Worm (Caenorhabditis elegans) whole organism, L3 larva: Measurements from ENCODE around the gene B0228.6.

Source experiments
- R02D3.7 ChIP-seq: fragments of 150-350 bp; optimal IDR thresholded peaks from 2 replicates; lab custom pipeline; 2014; ENCODE audit warnings: missing biosample characterization, missing genetic modification characterization
- aly-2 ChIP-seq: fragments of 150-350 bp; optimal IDR thresholded peaks from 2 replicates; lab custom pipeline; 2014; ENCODE audit warnings: missing biosample characterization, missing genetic modification characterization
- ama-1 ChIP-seq: fragments of 150-350 bp; optimal IDR thresholded peaks from 2 replicates; lab custom pipeline; 2018
- ceh-16 ChIP-seq: sonication (generic microtip); optimal IDR thresholded peaks from 2 replicates; lab custom pipeline; 2017; ENCODE audit warnings: missing biosample characterization, missing genetic modification characterization
- ceh-28 ChIP-seq: fragments of 150-350 bp; optimal IDR thresholded peaks from 2 replicates; lab custom pipeline; 2014; ENCODE audit warnings: missing biosample characterization, missing genetic modification reagents, missing genetic modification characterization
- ceh-82 ChIP-seq: fragments of 150-350 bp; optimal IDR thresholded peaks from 2 replicates; lab custom pipeline; 2014; ENCODE audit warnings: missing biosample characterization, missing genetic modification characterization
- egl-27 ChIP-seq: sonication (generic microtip); optimal IDR thresholded peaks from 4 replicates; lab custom pipeline; 2017; ENCODE audit warnings: missing biosample characterization, missing genetic modification reagents, missing genetic modification characterization
- egl-5 ChIP-seq: fragments of 150-350 bp; optimal IDR thresholded peaks from 2 replicates; lab custom pipeline; 2017; ENCODE audit warnings: missing biosample characterization, missing genetic modification reagents, missing genetic modification characterization, inconsistent platforms
- elt-1 ChIP-seq: fragments of 150-350 bp; optimal IDR thresholded peaks from 2 replicates; lab custom pipeline; 2014; ENCODE audit warnings: missing biosample characterization, missing genetic modification characterization
- elt-2 ChIP-seq: sonication (generic microtip); optimal IDR thresholded peaks from 2 replicates; lab custom pipeline; 2016; ENCODE audit warnings: missing genetic modification reagents, mild to moderate bottlenecking, missing genetic modification characterization, missing compliant biosample characterization
- elt-3 ChIP-seq, 3 experiments: fragments of 150-350 bp in 1 of 3; sonication (generic microtip) in 2 of 3; optimal IDR thresholded peaks; 2 replicates in 2 of 3; 4 replicates in 1 of 3; lab custom pipeline; 2014 to 2017; ENCODE audit warnings: missing biosample characterization in 3 of 3, missing genetic modification characterization in 3 of 3
- eor-1 ChIP-seq, 2 experiments: fragments of 150-350 bp; optimal IDR thresholded peaks; 2 replicates each; lab custom pipeline; 2014 to 2018; ENCODE audit warnings: missing biosample characterization in 2 of 2, missing genetic modification characterization in 2 of 2
- fkh-2 ChIP-seq: fragments of 150-350 bp; optimal IDR thresholded peaks from 2 replicates; lab custom pipeline; 2014; ENCODE audit warnings: missing biosample characterization, missing genetic modification reagents, missing genetic modification characterization
- fos-1 ChIP-seq: fragments of 150-350 bp; optimal IDR thresholded peaks from 2 replicates; lab custom pipeline; 2014; ENCODE audit warnings: missing biosample characterization, missing genetic modification characterization
- hmg-11 ChIP-seq: sonication (generic microtip); optimal IDR thresholded peaks from 2 replicates; lab custom pipeline; 2016; ENCODE audit warnings: missing genetic modification characterization, missing compliant biosample characterization
- jun-1 ChIP-seq: fragments of 150-350 bp; optimal IDR thresholded peaks from 2 replicates; lab custom pipeline; 2014; ENCODE audit warnings: missing biosample characterization, missing genetic modification reagents, missing genetic modification characterization
- lin-39 ChIP-seq: fragments of 150-350 bp; optimal IDR thresholded peaks from 2 replicates; lab custom pipeline; 2018; ENCODE audit warnings: missing biosample characterization, missing genetic modification reagents, missing genetic modification characterization
- lsy-12 ChIP-seq: sonication (generic microtip); optimal IDR thresholded peaks from 2 replicates; lab custom pipeline; 2016; ENCODE audit warnings: mild to moderate bottlenecking, missing genetic modification characterization, missing compliant biosample characterization
- mdl-1 ChIP-seq: fragments of 150-350 bp; optimal IDR thresholded peaks from 2 replicates; lab custom pipeline; 2014; ENCODE audit warnings: missing biosample characterization, missing genetic modification characterization
- nfya-1 ChIP-seq: sonication (generic microtip); optimal IDR thresholded peaks from 2 replicates; lab custom pipeline; 2017; ENCODE audit warnings: missing genetic modification characterization, mild to moderate bottlenecking, missing compliant biosample characterization, antibody characterized with exemption, moderate library complexity; ENCODE audit not compliant: insufficient read depth
- nhr-11 ChIP-seq: fragments of 150-350 bp; optimal IDR thresholded peaks from 2 replicates; lab custom pipeline; 2014; ENCODE audit warnings: missing biosample characterization, missing genetic modification characterization
- nhr-12 ChIP-seq: fragments of 150-350 bp; optimal IDR thresholded peaks from 2 replicates; lab custom pipeline; 2014; ENCODE audit warnings: missing biosample characterization, missing genetic modification characterization
- nhr-23 ChIP-seq: fragments of 150-350 bp; optimal IDR thresholded peaks from 2 replicates; lab custom pipeline; 2014; ENCODE audit warnings: missing biosample characterization, missing genetic modification reagents, missing genetic modification characterization
- nhr-237 ChIP-seq: fragments of 150-350 bp; optimal IDR thresholded peaks from 2 replicates; lab custom pipeline; 2014; ENCODE audit warnings: missing biosample characterization, missing genetic modification characterization
- nhr-43 ChIP-seq: sonication (generic microtip); optimal IDR thresholded peaks from 2 replicates; lab custom pipeline; 2016; ENCODE audit warnings: mild to moderate bottlenecking, missing genetic modification characterization, missing compliant biosample characterization; ENCODE audit not compliant: poor library complexity, severe bottlenecking
- nhr-77 ChIP-seq: fragments of 150-350 bp; optimal IDR thresholded peaks from 2 replicates; lab custom pipeline; 2014; ENCODE audit warnings: missing biosample characterization, missing genetic modification characterization
- pha-4 ChIP-seq: fragments of 150-350 bp; optimal IDR thresholded peaks from 2 replicates; lab custom pipeline; 2014; ENCODE audit warnings: missing biosample characterization, missing genetic modification reagents, missing genetic modification characterization
- pqm-1 ChIP-seq: fragments of 150-350 bp; optimal IDR thresholded peaks from 2 replicates; lab custom pipeline; 2017; ENCODE audit warnings: missing biosample characterization, missing genetic modification characterization, inconsistent platforms
- sea-2 ChIP-seq: fragments of 150-350 bp; sonication (generic microtip); optimal IDR thresholded peaks from 4 replicates; lab custom pipeline; 2014; ENCODE audit warnings: missing biosample characterization, missing genetic modification reagents, missing genetic modification characterization
- skn-1 ChIP-seq: fragments of 150-350 bp; optimal IDR thresholded peaks from 2 replicates; lab custom pipeline; 2014; ENCODE audit warnings: missing biosample characterization, missing genetic modification characterization
- snpc-4 ChIP-seq: fragments of 150-350 bp; optimal IDR thresholded peaks from 2 replicates; lab custom pipeline; 2014; ENCODE audit warnings: missing biosample characterization, missing genetic modification characterization
- tbx-2 ChIP-seq: sonication (generic microtip); optimal IDR thresholded peaks from 2 replicates; lab custom pipeline; 2016; ENCODE audit warnings: mild to moderate bottlenecking, missing genetic modification characterization, missing compliant biosample characterization
- unc-62 ChIP-seq: fragments of 150-350 bp; sonication (generic microtip); optimal IDR thresholded peaks from 4 replicates; lab custom pipeline; 2014; ENCODE audit warnings: missing biosample characterization, missing genetic modification reagents, missing genetic modification characterization
- zag-1 ChIP-seq: fragments of 150-350 bp; optimal IDR thresholded peaks from 2 replicates; lab custom pipeline; 2014; ENCODE audit warnings: missing biosample characterization, missing genetic modification characterization
- ztf-11 ChIP-seq: fragments of 150-350 bp; optimal IDR thresholded peaks from 2 replicates; lab custom pipeline; 2014; ENCODE audit warnings: missing biosample characterization, missing genetic modification characterization
- ztf-4 ChIP-seq: fragments of 150-350 bp; optimal IDR thresholded peaks from 2 replicates; lab custom pipeline; 2014; ENCODE audit warnings: missing biosample characterization, missing genetic modification characterization

Gene B0228.6

ce11 chrII:7776715-7777114 lies 21.7 kb upstream of the B0228.6 start (continued):
- TF ChIP-seq aly-2 (tag; lab: Kevin White, UChicago) (no peak), nhr-237 (tag; lab: Kevin White, UChicago) (no peak), ceh-28 (tag; lab: Kevin White, UChicago) (no peak), elt-2 (tag; lab: Kevin White, UChicago) (peak; percentile 89), nhr-12 (tag; lab: Kevin White, UChicago) (no peak), pha-4 (tag; lab: Kevin White, UChicago) (no peak), nhr-77 (tag; lab: Kevin White, UChicago) (no peak), ama-1 (lab: Kevin White, UChicago) (no peak), fos-1 (tag; lab: Kevin White, UChicago) (no peak), nfya-1 (no peak)

ce11 chrII:7776232-7776631 lies 21.3 kb upstream of the B0228.6 start:
- TF ChIP-seq eor-1 (tag; optimal IDR thresholded peaks at IDR 0.05; lab: Kevin White, UChicago) (no peak), ceh-28 (tag; lab: Kevin White, UChicago) (no peak), nhr-43 (tag; lab: Kevin White, UChicago) (peak; percentile 63), lsy-12 (tag; lab: Kevin White, UChicago) (no peak), nhr-23 (tag; lab: Kevin White, UChicago) (peak; percentile 12), zag-1 (tag; lab: Kevin White, UChicago) (no peak)

ce11 chrII:7773427-7773993 lies 18.5 kb upstream of the B0228.6 start:
- TF ChIP-seq fos-1 (tag; lab: Kevin White, UChicago), result no peak
- TF ChIP-seq nhr-11 (tag; lab: Kevin White, UChicago), result no peak
- peak; percentile 52 for TF ChIP-seq ama-1 (lab: Kevin White, UChicago)
- TF ChIP-seq elt-3 (tag; optimal IDR thresholded peaks at IDR 0.05; lab: Kevin White, UChicago), result peak in 1 of 3 experiments; percentile 15
- no peak for TF ChIP-seq ceh-28 (tag; lab: Kevin White, UChicago)
- no peak for TF ChIP-seq aly-2 (tag; lab: Kevin White, UChicago)
- TF ChIP-seq eor-1 (tag; optimal IDR thresholded peaks at IDR 0.05; lab: Kevin White, UChicago), result no peak
- TF ChIP-seq ceh-16 (tag; lab: Kevin White, UChicago), result no peak
- TF ChIP-seq jun-1, result no peak
- TF ChIP-seq pqm-1 (tag; lab: Kevin White, UChicago), result no peak
- no peak for TF ChIP-seq ztf-4 (tag; lab: Kevin White, UChicago)
- TF ChIP-seq unc-62 (GFP tag; lab: Kevin White, UChicago), result no peak
- peak; percentile 50 for TF ChIP-seq tbx-2
- TF ChIP-seq ztf-11 (tag; lab: Kevin White, UChicago), result no peak
- TF ChIP-seq fkh-2 (tag; lab: Kevin White, UChicago), result no peak
- TF ChIP-seq sea-2 (GFP tag; lab: Kevin White, UChicago), result no peak
- TF ChIP-seq elt-1 (tag; lab: Kevin White, UChicago), result no peak
- peak; percentile 88 for TF ChIP-seq nhr-43 (tag; lab: Kevin White, UChicago)
- peak; percentile 15 for TF ChIP-seq elt-2 (tag; lab: Kevin White, UChicago)
- no peak for TF ChIP-seq mdl-1 (tag; lab: Kevin White, UChicago)
- TF ChIP-seq lin-39 (tag; lab: Kevin White, UChicago), result no peak
- TF ChIP-seq skn-1, result no peak
- no peak for TF ChIP-seq egl-5
- no peak for TF ChIP-seq R02D3.7
- TF ChIP-seq snpc-4 (tag; lab: Kevin White, UChicago), result no peak
- TF ChIP-seq nhr-12 (tag; lab: Kevin White, UChicago), result no peak
- TF ChIP-seq nfya-1, result no peak
- TF ChIP-seq, all 47 proteins: peak for 5

ce11 chrII:7772411-7772810 lies 17.4 kb upstream of the B0228.6 start, which contains the start of gene C06A8.6:
TSS of gene C06A8.6 (plus strand) at chrII:7772499.
- TF ChIP-seq lsy-12 (tag; lab: Kevin White, UChicago), result no peak

ce11 chrII:7771917-7772316 lies 17.0 kb upstream of the B0228.6 start, which contains the start of gene C06A8.8:
TSS of gene C06A8.8 (minus strand) at chrII:7772017.
- TF ChIP-seq nfya-1 (no peak), nhr-23 (tag; lab: Kevin White, UChicago) (no peak), ceh-82 (tag; lab: Kevin White, UChicago) (no peak), fos-1 (tag; lab: Kevin White, UChicago) (no peak), sea-2 (GFP tag; lab: Kevin White, UChicago) (no peak), ztf-11 (tag; lab: Kevin White, UChicago) (no peak), hmg-11 (tag; lab: Kevin White, UChicago) (no peak), egl-27 (no peak)
- TF ChIP-seq, all 47 proteins: peak for 0
